Fruit fly (Drosophila melanogaster) whole organism: Measurements from ENCODE around the gene Lst8.

ENCODE experiments used
- CG8478 ChIP-seq: fragments of >200 bp; optimal IDR thresholded peaks from 2 replicates; lab custom pipeline; 2018; ENCODE audit warnings: inconsistent platforms
- Dll ChIP-seq: fragments of >200 bp; optimal IDR thresholded peaks from 2 replicates; lab custom pipeline; 2017
- EcR ChIP-seq, 2 experiments: fragments of >200 bp; optimal IDR thresholded peaks; 2 replicates each; lab custom pipeline; 2017; ENCODE audit warnings: missing biosample characterization in 2 of 2, missing genetic modification characterization in 2 of 2, missing genetic modification reagents in 2 of 2
- pan ChIP-seq: fragments of >200 bp; optimal IDR thresholded peaks from 2 replicates; lab custom pipeline; 2017
- psq ChIP-seq: fragments of >200 bp; optimal IDR thresholded peaks from 2 replicates; lab custom pipeline; 2017
- usp ChIP-seq: fragments of >200 bp; optimal IDR thresholded peaks from 2 replicates; lab custom pipeline; 2017; ENCODE audit warnings: missing biosample characterization, missing genetic modification characterization, mixed read lengths

Lst8 gene

DNA sequence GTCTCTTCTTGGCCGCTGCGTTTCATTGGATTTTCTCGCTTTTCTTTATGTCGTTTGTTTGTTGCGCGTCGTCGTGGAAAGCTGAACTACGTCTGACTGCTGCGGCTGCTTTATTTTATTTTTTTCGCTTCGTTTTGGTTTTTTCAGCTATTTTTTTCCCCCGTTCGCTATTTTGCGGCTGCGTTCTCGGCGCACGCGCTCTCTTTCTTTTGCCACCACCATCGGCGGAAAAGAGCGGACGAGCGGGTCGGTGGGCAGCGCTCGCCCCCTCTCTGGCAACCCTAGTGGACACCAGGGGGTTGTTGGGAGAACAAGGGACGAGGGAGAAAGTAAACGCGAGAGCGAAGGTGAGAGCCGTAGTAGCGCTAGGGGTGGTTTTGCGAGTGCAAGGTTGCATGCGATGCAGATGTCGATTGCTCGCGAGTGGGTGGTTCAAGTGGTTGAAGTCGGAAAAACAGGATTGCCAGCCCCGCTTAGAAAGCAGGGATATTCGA, 33.2 kb upstream of the Lst8 start:
- TF ChIP-seq pan (lab: Kevin White, UChicago): no peak
- no peak for TF ChIP-seq Dll
- TF ChIP-seq CG8478 (lab: Kevin White, UChicago): no peak
- no peak for TF ChIP-seq usp (GFP tag; lab: Kevin White, UChicago)
- TF ChIP-seq psq: no peak
- TF ChIP-seq EcR (GFP tag; optimal IDR thresholded peaks at IDR 0.05; lab: Kevin White, UChicago): no peak

DNA sequence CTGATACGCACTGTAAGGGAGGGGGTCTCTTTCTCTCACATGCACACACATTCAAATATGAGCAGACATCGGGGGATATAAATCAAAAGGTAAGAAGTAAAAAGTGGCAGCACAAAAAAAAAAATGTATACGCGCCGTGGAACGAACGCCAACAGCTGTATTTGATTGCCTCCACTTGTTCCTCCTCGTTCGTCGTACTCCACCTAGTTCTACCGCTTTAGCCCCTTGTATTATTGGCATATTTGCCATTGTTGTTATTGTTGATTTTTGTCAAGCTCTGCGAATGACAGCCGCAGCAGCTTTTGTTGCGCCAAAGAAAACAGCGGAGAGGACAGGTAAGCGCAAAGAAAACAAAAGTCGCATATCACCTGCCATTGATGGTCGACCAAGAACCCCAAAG, 31.1 kb upstream of the Lst8 start:
- no peak for TF ChIP-seq EcR (GFP tag; optimal IDR thresholded peaks at IDR 0.05; lab: Kevin White, UChicago)
- no peak for TF ChIP-seq CG8478 (lab: Kevin White, UChicago)
- no peak for TF ChIP-seq psq
- TF ChIP-seq usp (GFP tag; lab: Kevin White, UChicago): no peak
- TF ChIP-seq Dll: no peak
- TF ChIP-seq pan (lab: Kevin White, UChicago): no peak

DNA sequence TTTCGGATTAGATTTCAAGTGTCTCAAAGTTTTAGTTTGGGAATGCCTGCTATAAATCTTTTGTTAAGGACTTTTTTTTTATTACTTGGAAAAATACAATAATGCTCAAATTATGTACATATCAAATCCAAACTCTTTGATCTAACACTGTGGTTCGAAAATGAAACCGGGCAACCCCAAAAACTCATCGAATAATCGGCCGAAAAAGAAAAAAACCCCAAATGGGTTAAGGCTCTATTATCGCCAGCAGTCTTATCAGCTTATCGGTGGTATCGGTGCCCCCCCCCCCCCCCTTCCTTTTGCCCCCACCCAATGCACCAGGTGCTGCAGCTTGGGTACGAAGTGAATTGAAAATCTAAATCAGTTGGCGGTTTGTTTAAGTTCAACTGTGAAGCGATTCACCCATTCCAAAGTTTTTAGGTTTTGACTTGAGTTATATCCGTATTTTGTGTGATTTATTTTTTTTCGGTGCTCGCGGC, 11.9 kb upstream of the Lst8 start:
- TF ChIP-seq Dll (no peak), CG8478 (lab: Kevin White, UChicago) (no peak), usp (GFP tag; lab: Kevin White, UChicago) (no peak), psq (no peak), pan (lab: Kevin White, UChicago) (no peak), EcR (GFP tag; optimal IDR thresholded peaks at IDR 0.05; lab: Kevin White, UChicago) (no peak)

DNA sequence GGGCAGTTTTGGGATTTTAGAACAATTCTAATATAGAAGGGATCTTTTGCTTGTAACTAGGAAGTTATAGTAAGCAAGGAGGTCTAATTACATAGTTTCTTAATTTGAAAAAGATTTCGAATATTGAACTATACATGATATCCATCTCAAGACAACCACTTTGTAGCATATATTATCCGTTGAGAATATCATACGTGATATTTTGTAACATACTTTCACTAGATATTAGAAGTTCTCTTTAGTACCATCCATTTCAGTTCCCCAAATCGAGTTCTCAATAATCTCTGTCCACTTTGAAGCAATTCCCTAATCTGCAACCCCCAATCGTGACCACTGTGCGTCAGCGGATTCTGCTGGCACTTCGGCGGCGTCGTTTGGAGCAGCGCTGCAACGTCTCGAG, 9.7 kb upstream of the Lst8 start:
- no peak for TF ChIP-seq usp (GFP tag; lab: Kevin White, UChicago)
- TF ChIP-seq CG8478 (lab: Kevin White, UChicago): no peak
- no peak for TF ChIP-seq Dll
- TF ChIP-seq psq: no peak
- TF ChIP-seq pan (lab: Kevin White, UChicago): no peak
- no peak for TF ChIP-seq EcR (GFP tag; optimal IDR thresholded peaks at IDR 0.05; lab: Kevin White, UChicago)

DNA sequence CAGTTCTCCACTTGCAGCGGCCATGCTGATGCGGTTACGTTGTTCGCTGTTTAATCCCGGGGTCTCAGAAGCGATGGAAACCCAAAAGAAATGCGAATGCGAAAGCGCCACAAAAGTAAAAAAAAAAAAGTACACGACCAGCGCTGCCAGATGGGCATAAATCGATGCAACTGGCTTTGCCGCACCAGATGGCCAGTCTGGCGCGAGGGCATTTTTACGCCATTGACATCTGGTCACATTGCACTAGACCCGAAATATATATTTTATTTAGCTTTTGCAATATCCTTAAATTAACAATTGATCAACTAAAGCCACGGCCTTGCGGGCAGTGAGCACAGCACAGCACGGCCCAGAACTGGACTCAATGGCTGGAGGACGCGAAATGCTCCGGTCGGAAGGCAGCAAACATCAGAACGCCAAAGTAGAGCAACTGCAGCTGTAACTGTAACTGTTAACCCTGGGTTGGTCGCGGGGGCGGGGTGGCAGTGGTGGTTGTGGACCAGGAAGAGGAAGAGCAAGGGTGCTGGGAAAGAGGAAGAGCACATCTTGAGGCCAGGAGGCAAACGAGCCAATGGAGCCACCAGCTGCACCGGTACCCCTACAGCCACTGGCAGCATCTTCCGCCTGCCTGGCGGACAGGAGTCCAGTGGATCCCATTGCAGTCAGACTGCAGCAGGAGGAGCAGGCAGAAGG, 3.1 kb upstream of the Lst8 start, which contains the start of the genes LysRS and Hecw:
Gene LysRS, minus strand, starts transcription at position 158 of the 693 bp plus-strand sequence.
Gene Hecw, plus strand, starts transcription at position 220 of the 693 bp plus-strand sequence.
- TF ChIP-seq usp (GFP tag; lab: Kevin White, UChicago) (no peak), pan (lab: Kevin White, UChicago) (no peak), psq (no peak), EcR (GFP tag; optimal IDR thresholded peaks at IDR 0.05; lab: Kevin White, UChicago) (no peak), CG8478 (lab: Kevin White, UChicago) (no peak), Dll (no peak)

DNA sequence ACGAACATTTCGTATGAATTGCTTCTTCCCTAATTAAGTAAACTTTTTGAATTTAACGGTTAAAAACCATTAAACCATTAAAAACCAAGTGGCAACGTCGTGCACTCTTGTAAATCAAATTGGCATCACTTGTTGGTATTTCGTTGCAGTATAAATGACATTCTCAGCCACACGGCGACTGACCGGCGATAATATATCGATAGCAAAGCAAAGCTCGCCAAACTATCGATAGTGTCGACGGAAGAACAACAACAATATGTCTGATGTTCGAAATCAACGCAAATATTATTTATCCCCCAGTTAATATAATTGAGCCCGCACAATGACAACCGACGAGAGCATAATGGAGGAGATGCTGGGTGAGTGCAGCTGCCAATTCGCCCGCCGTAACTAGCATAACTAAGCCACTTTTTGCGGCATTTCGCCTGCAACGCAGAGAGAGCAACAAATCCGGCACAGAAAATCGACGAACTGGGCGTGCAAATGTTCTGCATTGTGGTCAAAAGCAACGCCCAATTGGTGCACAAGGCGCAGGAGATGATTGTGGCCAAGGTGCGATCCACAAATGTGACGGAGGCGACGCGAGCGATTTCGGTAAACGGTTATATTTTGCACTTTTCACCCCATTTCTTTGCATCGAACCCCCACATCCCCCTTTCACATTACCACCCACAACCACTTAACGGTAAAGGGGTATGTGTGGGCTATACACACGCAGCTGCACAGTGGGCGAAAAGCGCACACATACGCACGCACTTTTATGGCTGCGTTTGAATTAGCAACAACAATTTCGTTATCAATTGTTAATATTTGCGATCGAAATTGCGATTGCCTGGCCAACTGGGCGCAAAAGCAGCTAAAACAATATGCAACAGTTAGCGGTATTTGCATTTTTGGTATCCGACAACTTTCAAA, 4.7 kb downstream of the Lst8 start, which contains the start of gene Gga:
Gene Gga, plus strand, starts transcription at position 213 of the 915 bp plus-strand sequence.
- no peak for TF ChIP-seq usp (GFP tag; lab: Kevin White, UChicago)
- TF ChIP-seq Dll: no peak
- no peak for TF ChIP-seq pan (lab: Kevin White, UChicago)
- no peak for TF ChIP-seq psq
- no peak for TF ChIP-seq CG8478 (lab: Kevin White, UChicago)
- TF ChIP-seq EcR (GFP tag; optimal IDR thresholded peaks at IDR 0.05; lab: Kevin White, UChicago): no peak

DNA sequence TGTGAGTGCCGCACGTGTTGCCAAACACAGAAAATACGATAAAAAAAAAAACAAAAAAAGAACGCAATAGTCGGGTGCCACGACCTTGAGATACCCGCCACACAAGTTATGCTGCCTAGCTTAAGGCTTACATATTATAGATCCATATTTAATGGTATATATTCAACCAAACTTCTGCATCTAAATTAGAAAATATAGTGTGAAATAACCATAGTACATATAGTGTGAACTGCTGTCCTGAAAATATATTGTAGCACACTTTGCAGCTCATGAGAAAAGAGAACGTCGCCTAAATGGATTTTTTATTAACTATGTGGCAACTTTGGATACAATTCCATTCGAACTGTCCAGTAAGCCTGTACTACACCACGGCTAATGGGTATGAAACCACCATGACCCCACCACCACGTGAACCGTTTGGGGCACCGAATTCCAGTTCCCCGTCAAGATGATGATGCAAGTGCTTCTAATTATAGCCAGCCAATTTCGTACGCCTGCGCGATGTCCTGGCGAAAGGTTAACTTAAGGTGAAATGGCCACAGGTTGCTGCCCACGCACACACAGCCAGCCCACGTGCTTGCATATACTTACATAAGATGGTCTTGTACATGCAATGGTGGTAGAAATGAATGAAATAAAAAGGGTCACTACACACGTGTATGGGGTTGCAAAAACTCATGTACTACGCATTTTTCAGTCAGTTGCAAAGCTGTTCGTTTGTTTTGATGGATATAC, 5.5 kb downstream of the Lst8 start:
- TF ChIP-seq pan (lab: Kevin White, UChicago) (peak; percentile 66), Dll (no peak)

DNA sequence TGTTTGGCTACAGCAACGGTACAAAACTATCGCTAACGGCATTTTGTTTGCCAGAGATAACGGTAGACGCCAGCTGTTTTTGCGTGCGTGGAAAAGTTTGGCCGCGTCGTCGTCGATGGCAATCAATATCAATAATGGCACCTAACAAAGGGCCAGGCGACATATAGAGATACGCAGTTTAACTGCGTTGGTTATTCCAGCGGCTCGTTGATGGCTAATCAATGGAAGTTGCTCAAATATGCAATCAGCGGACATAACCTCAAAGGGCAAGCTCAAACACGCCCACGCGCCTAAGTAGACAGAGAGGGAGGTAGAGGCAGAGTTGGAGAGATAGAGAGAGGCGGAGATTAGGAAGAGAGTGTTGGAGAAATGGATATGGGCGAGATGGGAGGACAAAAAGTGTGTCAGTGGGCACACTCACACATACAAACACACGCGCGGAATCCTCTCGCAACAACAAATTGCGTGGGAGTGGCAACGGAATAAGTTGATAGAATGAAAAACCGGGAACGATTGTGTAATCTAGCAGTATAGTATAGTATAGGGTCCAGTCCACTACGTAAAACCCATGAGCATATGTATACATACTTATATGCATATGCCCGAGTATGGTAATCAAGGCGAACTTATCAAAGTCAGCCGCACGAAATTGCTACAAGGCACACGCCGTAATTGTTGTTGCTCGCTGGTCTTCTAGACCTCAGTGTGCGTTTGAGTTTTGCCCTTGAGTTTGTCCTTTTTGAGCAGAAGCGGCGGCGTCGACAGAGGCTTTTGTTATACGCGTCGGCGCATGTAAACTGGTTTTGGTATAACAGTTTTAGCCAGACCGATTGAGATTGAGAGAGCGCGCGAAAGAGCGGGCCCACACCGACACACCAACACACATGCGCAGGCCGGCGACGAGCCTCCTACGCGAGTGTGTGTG, 6.3 kb downstream of the Lst8 start:
- TF ChIP-seq Dll (no peak), EcR (GFP tag; optimal IDR thresholded peaks at IDR 0.05; lab: Kevin White, UChicago) (no peak), psq (no peak), pan (lab: Kevin White, UChicago) (no peak), CG8478 (lab: Kevin White, UChicago) (no peak), usp (GFP tag; lab: Kevin White, UChicago) (no peak)

DNA sequence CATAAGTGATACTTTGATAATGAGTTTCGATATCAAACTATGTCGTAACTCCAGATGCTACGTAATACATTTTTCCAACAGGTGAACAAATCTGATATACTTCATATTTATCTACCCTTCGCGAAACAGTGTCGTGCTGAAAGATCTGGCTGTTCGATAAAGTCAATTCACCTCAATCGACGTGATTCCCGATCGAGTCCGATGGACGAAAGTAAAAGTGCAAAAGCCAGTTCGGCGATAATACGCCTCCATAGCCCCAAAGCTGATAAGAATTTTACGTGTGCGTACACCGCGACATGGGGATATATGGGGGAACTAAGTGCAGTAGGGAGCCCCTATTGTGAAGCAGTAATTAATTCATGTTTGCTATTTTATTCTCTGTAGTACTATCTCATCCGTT, 7.7 kb downstream of the Lst8 start:
- TF ChIP-seq Dll (no peak), CG8478 (lab: Kevin White, UChicago) (no peak), psq (no peak), usp (GFP tag; lab: Kevin White, UChicago) (no peak), EcR (GFP tag; optimal IDR thresholded peaks at IDR 0.05; lab: Kevin White, UChicago) (no peak), pan (lab: Kevin White, UChicago) (no peak)

DNA sequence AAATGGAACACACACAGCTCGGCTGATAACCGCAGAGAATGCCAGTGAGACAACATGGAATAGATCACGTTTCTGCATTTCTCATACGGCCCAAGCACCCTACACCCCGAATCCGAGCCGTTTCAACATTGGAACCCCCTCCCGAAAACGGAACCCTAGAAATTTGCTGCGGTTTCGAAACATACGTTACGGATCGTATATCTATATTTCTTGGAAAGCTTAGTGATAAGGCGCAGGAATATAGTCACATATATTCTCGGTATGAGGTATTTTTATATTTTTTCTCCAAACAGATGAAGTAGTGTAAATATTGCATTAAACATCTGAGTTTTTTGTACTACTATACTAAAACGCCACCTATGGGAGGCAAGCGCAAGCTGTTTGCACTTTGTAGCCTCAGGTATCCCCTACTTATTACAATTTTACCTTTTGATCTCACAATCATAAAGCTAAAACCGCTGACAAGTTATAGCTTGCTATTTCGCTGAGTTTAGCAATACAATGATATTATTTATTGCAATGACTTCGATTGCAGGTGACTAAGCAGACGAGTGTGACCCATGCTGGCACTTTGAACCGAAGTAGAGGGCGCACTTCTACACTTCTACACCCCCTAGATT, 10.3 kb downstream of the Lst8 start:
- no peak for TF ChIP-seq psq
- TF ChIP-seq pan (lab: Kevin White, UChicago): no peak
- no peak for TF ChIP-seq Dll
- no peak for TF ChIP-seq EcR (GFP tag; optimal IDR thresholded peaks at IDR 0.05; lab: Kevin White, UChicago)
- TF ChIP-seq CG8478 (lab: Kevin White, UChicago): no peak
- no peak for TF ChIP-seq usp (GFP tag; lab: Kevin White, UChicago)
